Worm (Caenorhabditis elegans) whole organism, L4 larva: ENCODE data around the gene T28D6.4.

ENCODE experiments used
- F49E8.2 ChIP-seq: sonication (generic microtip); optimal IDR thresholded peaks from 2 replicates; lab custom pipeline; 2016; ENCODE audit warnings: missing compliant biosample characterization, mild to moderate bottlenecking, missing genetic modification characterization, borderline replicate concordance
- fkh-10 ChIP-seq: fragments of 150-350 bp; optimal IDR thresholded peaks from 2 replicates; lab custom pipeline; 2014; ENCODE audit warnings: missing biosample characterization, missing genetic modification reagents, missing genetic modification characterization
- lin-15B ChIP-seq: fragments of 150-350 bp; sonication (generic microtip); optimal IDR thresholded peaks from 3 replicates; lab custom pipeline; 2014; ENCODE audit warnings: missing biosample characterization, missing genetic modification characterization
- zip-2 ChIP-seq: fragments of 150-350 bp; optimal IDR thresholded peaks from 2 replicates; lab custom pipeline; 2014; ENCODE audit warnings: missing biosample characterization, missing genetic modification characterization
- ztf-11 ChIP-seq: fragments of 150-350 bp; optimal IDR thresholded peaks from 2 replicates; lab custom pipeline; 2014; ENCODE audit warnings: missing biosample characterization, missing genetic modification characterization

DNA sequence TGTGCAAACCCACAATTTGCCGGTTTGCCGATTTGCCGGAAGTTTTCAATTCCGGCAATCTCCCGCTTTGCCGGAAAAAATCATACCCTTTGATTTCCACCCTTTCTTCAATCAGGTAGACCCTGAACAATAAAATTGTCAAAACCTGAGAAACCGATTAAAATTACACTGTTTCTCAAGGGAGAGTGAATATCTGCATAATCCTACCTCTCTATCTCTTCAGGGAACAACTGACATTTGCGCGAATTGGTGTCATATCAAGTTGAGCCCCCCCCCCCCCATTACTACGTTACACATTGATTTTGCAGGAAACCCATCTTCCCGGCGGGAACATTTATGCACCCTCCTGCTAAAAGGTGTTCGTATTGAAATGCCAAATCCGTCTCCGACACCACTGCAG lies 50.1 kb downstream of the T28D6.4 start, which contains the start of gene twk-31:
- TF ChIP-seq lin-15B (tag; lab: Kevin White, UChicago), result no peak
- no peak for TF ChIP-seq zip-2 (tag; lab: Kevin White, UChicago)
- no peak for TF ChIP-seq F49E8.2
- no peak for TF ChIP-seq ztf-11 (tag; lab: Kevin White, UChicago)
- no peak for TF ChIP-seq fkh-10 (GFP tag; lab: Kevin White, UChicago)
